Worm (Caenorhabditis elegans) whole organism, young adult: ENCODE results near the gene cox-6C.

Experiments used
- B0336.3 ChIP-seq: fragments of 200-800 bp; sonication (Bioruptor generic); IDR thresholded peaks from 2 replicates; pipeline ENCODE4 v1.3.6; 2022; ENCODE audit warnings: missing genetic modification characterization, missing compliant biosample characterization
- D2030.7 ChIP-seq: fragments of 200-800 bp; sonication (Bioruptor generic); IDR thresholded peaks from 2 replicates; pipeline ENCODE4 v1.3.6; 2022; ENCODE audit warnings: missing genetic modification reagents, missing genetic modification characterization, missing compliant biosample characterization
- F23B12.7 ChIP-seq: sonication (generic microtip); optimal IDR thresholded peaks from 2 replicates; lab custom pipeline; 2017; ENCODE audit warnings: missing genetic modification characterization, mild to moderate bottlenecking, missing compliant biosample characterization, antibody characterized with exemption, moderate library complexity; ENCODE audit not compliant: insufficient read depth
- F52B5.7 ChIP-seq: sonication (generic microtip); optimal IDR thresholded peaks from 2 replicates; lab custom pipeline; 2016; ENCODE audit warnings: mild to moderate bottlenecking, missing genetic modification characterization, missing compliant biosample characterization
- Y95B8A.8 ChIP-seq: fragments of 200-800 bp; sonication (Bioruptor generic); IDR thresholded peaks from 2 replicates; pipeline ENCODE4 v1.3.6; 2022; ENCODE audit warnings: missing genetic modification reagents, missing genetic modification characterization, missing compliant biosample characterization
- athp-1 ChIP-seq: sonication (generic microtip); optimal IDR thresholded peaks from 2 replicates; lab custom pipeline; 2017; ENCODE audit warnings: mild to moderate bottlenecking, missing genetic modification characterization, missing compliant biosample characterization
- attf-3 ChIP-seq: fragments of 200-800 bp; sonication (Bioruptor generic); conservative IDR thresholded peaks from 2 replicates; pipeline ENCODE4 v1.3.6; 2022; ENCODE audit warnings: missing genetic modification reagents, missing genetic modification characterization, missing compliant biosample characterization
- attf-5 ChIP-seq: fragments of 200-800 bp; sonication (Bioruptor generic); optimal IDR thresholded peaks from 2 replicates; lab custom pipeline; 2018; ENCODE audit warnings: mild to moderate bottlenecking, missing genetic modification characterization, missing compliant biosample characterization
- attf-6 ChIP-seq: fragments of 200-800 bp; sonication (Bioruptor generic); IDR thresholded peaks from 2 replicates; pipeline ENCODE4 v1.3.6; 2022; ENCODE audit warnings: missing genetic modification reagents, missing genetic modification characterization, missing compliant biosample characterization
- ccch-3 ChIP-seq: fragments of 200-800 bp; sonication (Bioruptor generic); optimal IDR thresholded peaks from 2 replicates; lab custom pipeline; 2018; ENCODE audit warnings: mild to moderate bottlenecking, missing genetic modification characterization, missing compliant biosample characterization
- cebp-1 ChIP-seq, 2 experiments: fragments of 200-800 bp in 1 of 2; sonication (Bioruptor generic) in 1 of 2; sonication (generic microtip) in 1 of 2; IDR thresholded peaks in 1 of 2; optimal IDR thresholded peaks in 1 of 2; 2 replicates each; pipeline versions ENCODE4 v1.3.6 to Lab custom; 2017 to 2022; ENCODE audit warnings: missing compliant biosample characterization in 2 of 2, missing genetic modification characterization in 2 of 2, mild to moderate bottlenecking in 1 of 2, missing genetic modification reagents in 1 of 2, moderate library complexity in 1 of 2
- ceh-40 ChIP-seq: fragments of 200-800 bp; sonication (Bioruptor generic); IDR thresholded peaks from 2 replicates; pipeline ENCODE4 v1.3.6; 2022; ENCODE audit warnings: missing genetic modification characterization, missing compliant biosample characterization
- ceh-58 ChIP-seq: fragments of 200-800 bp; sonication (Bioruptor generic); IDR thresholded peaks from 2 replicates; pipeline ENCODE4 v1.3.6; 2022; ENCODE audit warnings: missing genetic modification characterization, missing compliant biosample characterization
- dox-1 ChIP-seq: fragments of 200-800 bp; sonication (Bioruptor generic); IDR thresholded peaks from 2 replicates; pipeline ENCODE4 v1.3.6; 2022; ENCODE audit warnings: missing genetic modification reagents, missing genetic modification characterization, missing compliant biosample characterization
- efl-1 ChIP-seq: fragments of 150-350 bp; optimal IDR thresholded peaks from 2 replicates; lab custom pipeline; 2014; ENCODE audit warnings: missing biosample characterization, missing genetic modification reagents, missing genetic modification characterization
- egl-44 ChIP-seq: fragments of 200-800 bp; sonication (Bioruptor generic); IDR thresholded peaks from 2 replicates; pipeline ENCODE4 v1.3.6; 2022; ENCODE audit warnings: missing genetic modification reagents, missing genetic modification characterization, missing compliant biosample characterization
- egrh-3 ChIP-seq: fragments of 200-800 bp; sonication (Bioruptor generic); IDR thresholded peaks from 2 replicates; pipeline ENCODE4 v1.3.6; 2022; ENCODE audit warnings: missing genetic modification reagents, missing genetic modification characterization, missing compliant biosample characterization
- him-1 ChIP-seq: sonication (generic microtip); optimal IDR thresholded peaks from 2 replicates; lab custom pipeline; 2016; ENCODE audit warnings: missing genotype, missing genetic modification reagents, missing genetic modification characterization, missing compliant biosample characterization
- hmg-1.2 ChIP-seq: fragments of 200-800 bp; sonication (Bioruptor generic); IDR thresholded peaks from 2 replicates; pipeline ENCODE4 v1.3.6; 2022; ENCODE audit warnings: missing genetic modification reagents, missing genetic modification characterization, missing compliant biosample characterization
- hmg-20 ChIP-seq: fragments of 200-800 bp; sonication (Bioruptor generic); IDR thresholded peaks from 2 replicates; pipeline ENCODE4 v1.3.6; 2022; ENCODE audit warnings: missing genetic modification reagents, missing genetic modification characterization, missing compliant biosample characterization
- hsf-1 ChIP-seq: fragments of 200-800 bp; sonication (Bioruptor generic); IDR thresholded peaks from 2 replicates; pipeline ENCODE4 v1.3.6; 2022; ENCODE audit warnings: missing genetic modification reagents, missing genetic modification characterization, missing compliant biosample characterization
- let-607 ChIP-seq, 2 experiments: fragments of 200-800 bp in 1 of 2; sonication (Bioruptor generic) in 1 of 2; sonication (generic microtip) in 1 of 2; optimal IDR thresholded peaks; 2 replicates each; lab custom pipeline; 2016 to 2018; ENCODE audit warnings: mild to moderate bottlenecking in 2 of 2, missing compliant biosample characterization in 2 of 2, missing genetic modification characterization in 2 of 2, moderate library complexity in 2 of 2, missing genotype in 1 of 2
- lin-26 ChIP-seq: fragments of 200-800 bp; sonication (Bioruptor generic); IDR thresholded peaks from 2 replicates; pipeline ENCODE4 v1.3.6; 2022; ENCODE audit warnings: missing genetic modification reagents, missing genetic modification characterization, missing compliant biosample characterization
- lsl-1 ChIP-seq: fragments of 200-800 bp; sonication (Bioruptor generic); optimal IDR thresholded peaks from 2 replicates; lab custom pipeline; 2018; ENCODE audit warnings: mild to moderate bottlenecking, missing genetic modification characterization, moderate library complexity, missing compliant biosample characterization
- madf-6 ChIP-seq: fragments of 200-800 bp; sonication (Bioruptor generic); IDR thresholded peaks from 2 replicates; pipeline ENCODE4 v1.3.6; 2022; ENCODE audit warnings: missing genetic modification reagents, missing genetic modification characterization, missing compliant biosample characterization
- mcd-1 ChIP-seq: fragments of 200-800 bp; sonication (Bioruptor generic); IDR thresholded peaks from 2 replicates; pipeline ENCODE4 v1.3.6; 2022; ENCODE audit warnings: missing genetic modification reagents, missing genetic modification characterization, missing compliant biosample characterization
- pha-4 ChIP-seq: fragments of 150-350 bp; sonication (generic microtip); optimal IDR thresholded peaks from 2 replicates; lab custom pipeline; 2014; ENCODE audit warnings: missing biosample characterization, missing genetic modification reagents, missing genetic modification characterization
- rec-8 ChIP-seq, 2 experiments: sonication (generic microtip); optimal IDR thresholded peaks; 2 replicates each; lab custom pipeline; 2016; ENCODE audit warnings: mild to moderate bottlenecking in 2 of 2, missing genetic modification characterization in 2 of 2, missing genetic modification reagents in 2 of 2, missing genotype in 2 of 2, missing biosample characterization in 1 of 2, missing compliant biosample characterization in 1 of 2, moderate library complexity in 1 of 2
- sdz-38 ChIP-seq: sonication (generic microtip); optimal IDR thresholded peaks from 2 replicates; lab custom pipeline; 2016; ENCODE audit warnings: missing genotype, missing genetic modification characterization, missing compliant biosample characterization
- sea-2 ChIP-seq: fragments of 200-800 bp; sonication (Bioruptor generic); IDR thresholded peaks from 2 replicates; pipeline ENCODE4 v1.3.6; 2022; ENCODE audit warnings: missing genetic modification characterization, missing compliant biosample characterization
- snpc-3.4 ChIP-seq: sonication (generic microtip); optimal IDR thresholded peaks from 2 replicates; lab custom pipeline; 2017; ENCODE audit warnings: missing genetic modification characterization, mild to moderate bottlenecking, missing compliant biosample characterization, antibody characterized with exemption, moderate library complexity, missing genotype, missing genetic modification reagents
- tbp1 ChIP-seq: fragments of 200-800 bp; sonication (Bioruptor generic); optimal IDR thresholded peaks from 2 replicates; lab custom pipeline; 2018; ENCODE audit warnings: mild to moderate bottlenecking, missing genetic modification characterization, missing compliant biosample characterization
- unc-130 ChIP-seq: sonication (generic microtip); optimal IDR thresholded peaks from 2 replicates; lab custom pipeline; 2016; ENCODE audit warnings: missing genetic modification reagents, missing genetic modification characterization, missing compliant biosample characterization
- zfh-2 ChIP-seq: fragments of 200-800 bp; sonication (Bioruptor generic); conservative IDR thresholded peaks from 2 replicates; pipeline ENCODE4 v1.3.6; 2022; ENCODE audit warnings: missing genetic modification reagents, missing genetic modification characterization, missing compliant biosample characterization
- zim-3 ChIP-seq: sonication (generic microtip); optimal IDR thresholded peaks from 2 replicates; lab custom pipeline; 2017; ENCODE audit warnings: mild to moderate bottlenecking, missing genetic modification characterization, moderate library complexity, missing compliant biosample characterization
- ztf-22 ChIP-seq: fragments of 200-800 bp; sonication (Bioruptor generic); optimal IDR thresholded peaks from 2 replicates; lab custom pipeline; 2018; ENCODE audit warnings: mild to moderate bottlenecking, missing genetic modification characterization, moderate library complexity, missing compliant biosample characterization

Gene cox-6C

ce11 chrIV:121607-122006 lies 4.9 kb upstream of the cox-6C start, which contains the start of gene tut-1:
Gene tut-1 (minus strand): TSS chrIV:121707.
- 0 out of 2 replicates have a peak, but pooled peaks have one; percentile 23 for TF ChIP-seq mcd-1 (GFP tag; lab: Robert Waterston, UW)
- TF ChIP-seq F52B5.7 (tag; lab: Kevin White, UChicago), result no peak
- TF ChIP-seq snpc-3.4 (tag; lab: Kevin White, UChicago), result no peak

DNA sequence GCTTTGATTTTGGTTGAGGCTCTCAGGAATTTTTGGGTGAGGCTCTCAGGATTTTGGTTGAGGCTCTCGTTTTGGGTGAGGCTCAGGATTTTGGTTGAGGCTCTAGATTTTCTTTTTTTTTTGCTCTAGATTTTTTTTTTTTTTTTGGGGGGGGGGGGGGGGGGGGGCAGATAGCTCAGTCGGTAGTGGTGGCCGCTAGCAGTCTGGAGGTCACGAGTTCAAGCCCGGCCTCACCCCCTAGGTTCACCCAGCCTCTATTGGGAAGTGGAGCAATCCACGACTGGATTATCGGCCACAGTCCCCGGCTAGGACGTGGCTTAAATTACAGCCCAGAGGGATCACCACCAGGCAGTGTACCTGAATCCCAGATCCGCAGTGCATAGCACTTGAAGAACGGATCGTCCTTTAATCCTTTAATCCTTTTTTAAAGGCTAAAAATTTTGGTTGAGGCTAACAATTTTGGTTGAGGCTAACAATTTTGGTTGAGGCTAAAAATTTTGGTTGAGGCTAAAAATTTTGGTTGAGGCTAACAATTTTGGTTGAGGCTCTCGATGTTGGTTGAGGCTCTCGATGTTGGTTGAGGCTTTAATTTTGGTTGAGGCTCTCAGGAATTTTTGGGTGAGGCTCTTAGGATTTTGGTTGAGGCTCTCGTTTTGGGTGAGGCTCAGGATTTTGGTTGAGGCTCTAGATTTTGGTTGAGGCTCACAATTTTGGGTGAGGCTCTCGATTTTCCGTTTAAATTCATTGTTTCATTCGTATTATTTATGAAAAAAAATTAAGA lies 3.5 kb upstream of the cox-6C start:
- TF ChIP-seq zim-3 (tag; lab: Kevin White, UChicago) (peak; percentile 91), egrh-3 (GFP tag; lab: Robert Waterston, UW) (peak; percentile 82; the same call in 1 of the 2 replicates)

DNA sequence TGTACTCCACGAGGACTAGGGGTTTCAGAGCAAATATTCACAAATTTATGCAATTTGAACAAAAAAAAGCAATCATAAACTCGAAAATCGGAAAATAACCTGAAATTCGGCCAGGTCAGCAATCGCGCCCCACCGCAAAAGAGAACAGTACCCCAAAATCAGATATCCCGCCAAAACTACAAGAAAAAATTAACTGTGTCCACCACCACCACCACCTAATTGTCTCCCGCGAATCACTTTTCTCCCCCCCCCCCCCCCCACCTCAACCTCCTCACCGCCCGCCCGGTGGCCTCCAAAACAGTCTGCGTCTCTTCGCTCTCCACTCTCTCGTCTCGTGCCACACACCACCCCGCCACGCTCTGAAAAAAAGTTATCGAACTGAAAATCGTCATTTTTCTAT lies 2.0 kb downstream of the cox-6C start:
- TF ChIP-seq sdz-38 (tag; lab: Kevin White, UChicago), result no peak
- TF ChIP-seq let-607 (tag; optimal IDR thresholded peaks at IDR 0.05; lab: Kevin White, UChicago), result peak; percentile 30 to 66
- no peak for TF ChIP-seq ceh-58 (GFP tag; lab: Robert Waterston, UW)
- no peak for TF ChIP-seq athp-1 (tag; lab: Kevin White, UChicago)
- TF ChIP-seq lsl-1, result peak; percentile 41
- no peak for TF ChIP-seq egl-44 (GFP tag; lab: Robert Waterston, UW)
- no peak for TF ChIP-seq F23B12.7
- TF ChIP-seq rec-8 (tag; optimal IDR thresholded peaks at IDR 0.05; lab: Kevin White, UChicago), result no peak
- TF ChIP-seq pha-4 (tag; lab: Kevin White, UChicago), result no peak
- 0 out of 2 replicates have a peak, but pooled peaks have one; percentile 18 for TF ChIP-seq B0336.3
- TF ChIP-seq lin-26, result 0 out of 2 replicates have a peak, but pooled peaks have one; percentile 12
- peak; percentile 32; the same call in 1 of the 2 replicates for TF ChIP-seq hmg-1.2 (GFP tag; lab: Robert Waterston, UW)
- no peak for TF ChIP-seq attf-6
- peak; percentile 32; the same call in 1 of the 2 replicates for TF ChIP-seq D2030.7
- no peak for TF ChIP-seq ztf-22 (GFP tag; lab: Kevin White, UChicago)
- peak; percentile 64; the same call in 1 of the 2 replicates for TF ChIP-seq mcd-1 (GFP tag; lab: Robert Waterston, UW)
- TF ChIP-seq cebp-1 (GFP tag; IDR thresholded peaks at IDR 0.05; lab: Robert Waterston, UW), result no peak
- TF ChIP-seq cebp-1 (tag; optimal IDR thresholded peaks at IDR 0.05; lab: Kevin White, UChicago), result peak; percentile 10
- no peak for TF ChIP-seq attf-3 (GFP tag; lab: Robert Waterston, UW)
- peak; percentile 68 for TF ChIP-seq madf-6 (GFP tag; lab: Robert Waterston, UW)
- TF ChIP-seq tbp1, result no peak
- TF ChIP-seq unc-130 (GFP tag; lab: Kevin White, UChicago), result no peak
- TF ChIP-seq dox-1 (GFP tag; lab: Robert Waterston, UW), result peak; percentile 46
- peak; percentile 28 for TF ChIP-seq efl-1 (GFP tag; lab: Kevin White, UChicago)
- no peak for TF ChIP-seq ceh-40 (GFP tag; lab: Robert Waterston, UW)
- TF ChIP-seq Y95B8A.8 (GFP tag; lab: Robert Waterston, UW), result no peak
- TF ChIP-seq egrh-3 (GFP tag; lab: Robert Waterston, UW), result peak; percentile 97
- no peak for TF ChIP-seq ccch-3 (GFP tag; lab: Kevin White, UChicago)
- TF ChIP-seq zfh-2 (GFP tag; lab: Robert Waterston, UW), result peak; percentile 95
- TF ChIP-seq attf-5 (GFP tag; lab: Kevin White, UChicago), result peak; percentile 23
- TF ChIP-seq him-1 (tag; lab: Kevin White, UChicago), result no peak
- TF ChIP-seq hmg-20, result no peak
- TF ChIP-seq sea-2, result no peak
- TF ChIP-seq hsf-1, result 0 out of 2 replicates have a peak, but pooled peaks have one; percentile 27
